Worm (Caenorhabditis elegans) whole organism, L1 larva: ENCODE results near the gene Y116A8C.38.

Experiments
- C16A3.4 ChIP-seq: fragments of 150-350 bp; optimal IDR thresholded peaks from 2 replicates; lab custom pipeline; 2014; ENCODE audit warnings: missing biosample characterization, missing genetic modification characterization
- F16B12.6 ChIP-seq: fragments of 150-350 bp; optimal IDR thresholded peaks from 2 replicates; lab custom pipeline; 2014; ENCODE audit warnings: missing biosample characterization, missing genetic modification characterization
- alr-1 ChIP-seq: fragments of 200-800 bp; sonication (Bioruptor generic); optimal IDR thresholded peaks from 2 replicates; lab custom pipeline; 2018; ENCODE audit warnings: borderline replicate concordance, mild to moderate bottlenecking, missing genetic modification characterization, missing compliant biosample characterization
- aly-2 ChIP-seq: fragments of 150-350 bp; optimal IDR thresholded peaks from 2 replicates; lab custom pipeline; 2014; ENCODE audit warnings: missing biosample characterization, missing genetic modification characterization
- ama-1 ChIP-seq: fragments of 150-350 bp; optimal IDR thresholded peaks from 2 replicates; lab custom pipeline; 2014
- blmp-1 ChIP-seq: fragments of 150-350 bp; optimal IDR thresholded peaks from 2 replicates; lab custom pipeline; 2014; ENCODE audit warnings: missing biosample characterization, missing genetic modification characterization
- efl-1 ChIP-seq, 4 experiments: fragments of 150-350 bp; optimal IDR thresholded peaks in 3 of 4; peaks in 1 of 4; 1 replicate in 1 of 4; 2 replicates in 3 of 4; lab custom pipeline; 2014; ENCODE audit warnings: missing biosample characterization in 2 of 4, missing genetic modification characterization in 2 of 4, missing genetic modification reagents in 2 of 4
- efl-3 ChIP-seq: fragments of 200-800 bp; sonication (Bioruptor generic); optimal IDR thresholded peaks from 2 replicates; lab custom pipeline; 2018; ENCODE audit warnings: mild to moderate bottlenecking, missing genetic modification characterization, missing compliant biosample characterization
- egl-27 ChIP-seq, 2 experiments: fragments of 150-350 bp in 1 of 2; sonication (generic microtip); optimal IDR thresholded peaks; 3 replicates each; lab custom pipeline; 2017 to 2018; ENCODE audit warnings: missing biosample characterization in 2 of 2, missing genetic modification characterization in 2 of 2, missing genetic modification reagents in 2 of 2
- elt-2 ChIP-seq: sonication (generic microtip); optimal IDR thresholded peaks from 2 replicates; lab custom pipeline; 2016; ENCODE audit warnings: missing genetic modification characterization, mild to moderate bottlenecking, inconsistent platforms, missing compliant biosample characterization, missing genetic modification reagents
- fkh-10 ChIP-seq: sonication (generic microtip); optimal IDR thresholded peaks from 2 replicates; lab custom pipeline; 2017; ENCODE audit warnings: missing biosample characterization, missing genetic modification reagents, missing genetic modification characterization
- hlh-17 ChIP-seq: fragments of 200-800 bp; sonication (Bioruptor generic); optimal IDR thresholded peaks from 2 replicates; lab custom pipeline; 2018; ENCODE audit warnings: missing genetic modification characterization, mild to moderate bottlenecking, missing compliant biosample characterization, moderate library complexity, borderline replicate concordance
- irx-1 ChIP-seq: sonication (generic microtip); optimal IDR thresholded peaks from 2 replicates; lab custom pipeline; 2016; ENCODE audit warnings: missing genetic modification characterization, missing compliant biosample characterization
- jun-1 ChIP-seq: fragments of 150-350 bp; optimal IDR thresholded peaks from 2 replicates; lab custom pipeline; 2014; ENCODE audit warnings: missing biosample characterization, missing genetic modification reagents, missing genetic modification characterization
- lin-14 ChIP-seq: fragments of 200-800 bp; sonication (Bioruptor generic); optimal IDR thresholded peaks from 2 replicates; lab custom pipeline; 2018; ENCODE audit warnings: mild to moderate bottlenecking, missing genetic modification characterization, moderate library complexity, missing compliant biosample characterization
- lsy-2 ChIP-seq, 2 experiments: fragments of 150-350 bp; optimal IDR thresholded peaks; 2 replicates each; lab custom pipeline; 2014; ENCODE audit warnings: missing biosample characterization in 2 of 2, missing genetic modification characterization in 2 of 2
- mef-2 ChIP-seq: fragments of 150-350 bp; optimal IDR thresholded peaks from 2 replicates; lab custom pipeline; 2014; ENCODE audit warnings: missing biosample characterization, missing genetic modification characterization
- mep-1 ChIP-seq: fragments of 150-350 bp; optimal IDR thresholded peaks from 2 replicates; lab custom pipeline; 2014; ENCODE audit warnings: missing biosample characterization, missing genetic modification characterization
- nhr-11 ChIP-seq: fragments of 150-350 bp; optimal IDR thresholded peaks from 2 replicates; lab custom pipeline; 2014; ENCODE audit warnings: missing biosample characterization, missing genetic modification characterization
- nhr-12 ChIP-seq: sonication (generic microtip); optimal IDR thresholded peaks from 2 replicates; lab custom pipeline; 2017; ENCODE audit warnings: missing biosample characterization, missing genetic modification characterization
- nhr-20 ChIP-seq: sonication (generic microtip); optimal IDR thresholded peaks from 2 replicates; lab custom pipeline; 2016; ENCODE audit warnings: mild to moderate bottlenecking, missing genetic modification characterization, missing compliant biosample characterization
- nhr-28 ChIP-seq: fragments of 150-350 bp; optimal IDR thresholded peaks from 2 replicates; lab custom pipeline; 2014; ENCODE audit warnings: missing biosample characterization, missing genetic modification characterization
- nhr-47 ChIP-seq: sonication (generic microtip); optimal IDR thresholded peaks from 2 replicates; lab custom pipeline; 2016; ENCODE audit warnings: mild to moderate bottlenecking, missing genetic modification characterization, moderate library complexity, missing compliant biosample characterization
- nhr-71 ChIP-seq: sonication (generic microtip); optimal IDR thresholded peaks from 2 replicates; lab custom pipeline; 2016; ENCODE audit warnings: mild to moderate bottlenecking, missing genetic modification characterization, moderate library complexity, missing compliant biosample characterization
- nhr-90 ChIP-seq: sonication (generic microtip); optimal IDR thresholded peaks from 2 replicates; lab custom pipeline; 2016; ENCODE audit warnings: mild to moderate bottlenecking, missing genetic modification characterization, missing compliant biosample characterization; ENCODE audit not compliant: poor library complexity
- pag-3 ChIP-seq: sonication (generic microtip); optimal IDR thresholded peaks from 2 replicates; lab custom pipeline; 2017; ENCODE audit warnings: missing genetic modification characterization, mild to moderate bottlenecking, missing compliant biosample characterization, antibody characterized with exemption, borderline replicate concordance; ENCODE audit not compliant: insufficient read depth
- pax-3 ChIP-seq: fragments of 200-800 bp; sonication (Bioruptor generic); optimal IDR thresholded peaks from 2 replicates; lab custom pipeline; 2018; ENCODE audit warnings: mild to moderate bottlenecking, missing genetic modification characterization, moderate library complexity, missing compliant biosample characterization
- pqm-1 ChIP-seq: sonication (generic microtip); optimal IDR thresholded peaks from 3 replicates; lab custom pipeline; 2017; ENCODE audit warnings: missing biosample characterization, missing genetic modification characterization
- rnt-1 ChIP-seq: sonication (generic microtip); optimal IDR thresholded peaks from 2 replicates; lab custom pipeline; 2016; ENCODE audit warnings: mild to moderate bottlenecking, missing genetic modification characterization, moderate library complexity, missing compliant biosample characterization
- snpc-4 ChIP-seq: fragments of 150-350 bp; optimal IDR thresholded peaks from 2 replicates; lab custom pipeline; 2014; ENCODE audit warnings: missing biosample characterization, missing genetic modification characterization
- snu-23 ChIP-seq: sonication (generic microtip); optimal IDR thresholded peaks from 2 replicates; lab custom pipeline; 2016; ENCODE audit warnings: missing genetic modification characterization, missing compliant biosample characterization
- sox-4 ChIP-seq: sonication (generic microtip); optimal IDR thresholded peaks from 2 replicates; lab custom pipeline; 2016; ENCODE audit warnings: missing genetic modification characterization, missing compliant biosample characterization
- sup-37 ChIP-seq: fragments of 200-800 bp; sonication (Bioruptor generic); optimal IDR thresholded peaks from 2 replicates; lab custom pipeline; 2018; ENCODE audit warnings: mild to moderate bottlenecking, missing genetic modification characterization, missing compliant biosample characterization
- tlp-1 ChIP-seq: fragments of 150-350 bp; optimal IDR thresholded peaks from 2 replicates; lab custom pipeline; 2014; ENCODE audit warnings: missing biosample characterization, missing genetic modification characterization
- unc-130 ChIP-seq: fragments of 150-350 bp; optimal IDR thresholded peaks from 2 replicates; lab custom pipeline; 2017; ENCODE audit warnings: missing biosample characterization, missing genetic modification characterization, inconsistent platforms
- unc-30 ChIP-seq: sonication (generic microtip); optimal IDR thresholded peaks from 2 replicates; lab custom pipeline; 2017; ENCODE audit warnings: missing biosample characterization, missing genetic modification characterization
- unc-98 ChIP-seq: fragments of 200-800 bp; sonication (Bioruptor generic); IDR thresholded peaks from 2 replicates; pipeline ENCODE4 v1.3.6; 2022; ENCODE audit warnings: missing genetic modification characterization, missing compliant biosample characterization
- zip-4 ChIP-seq: fragments of 200-800 bp; sonication (Bioruptor generic); optimal IDR thresholded peaks from 2 replicates; lab custom pipeline; 2018; ENCODE audit warnings: mild to moderate bottlenecking, missing genetic modification characterization, moderate library complexity, missing compliant biosample characterization

Gene Y116A8C.38

ce11 chrIV:17174087-17174486 is 42.7 kb downstream of the Y116A8C.38 start:
- TF ChIP-seq rnt-1 (no peak), sox-4 (tag; lab: Kevin White, UChicago) (no peak), nhr-90 (peak; percentile 35), snpc-4 (tag; lab: Kevin White, UChicago) (no peak), lin-14 (no peak), elt-2 (peak; percentile 94), unc-130 (tag; lab: Kevin White, UChicago) (no peak), tlp-1 (tag; lab: Kevin White, UChicago) (no peak), C16A3.4 (tag; lab: Kevin White, UChicago) (no peak), egl-27 (tag; optimal IDR thresholded peaks at IDR 0.05; lab: Kevin White, UChicago) (no peak), jun-1 (peak; percentile 0)

- TF ChIP-seq zip-4 (no peak), jun-1 (no peak), efl-1 (optimal IDR thresholded peaks at IDR 0.05; lab: Kevin White, UChicago) (no peak), efl-1 (GFP tag; optimal IDR thresholded peaks at IDR 0.05 in 1 of 2; lab: Kevin White, UChicago) (peak in 1 of 2 experiments; percentile 68), unc-98 (GFP tag; lab: Robert Waterston, UW) (no peak), lsy-2 (tag; optimal IDR thresholded peaks at IDR 0.05; lab: Kevin White, UChicago) (no peak)
These were observed 43.6 kb downstream of the Y116A8C.38 start for ce11 chrIV:17174980-17175379.

ce11 chrIV:17176177-17176576 is 44.8 kb downstream of the Y116A8C.38 start, which contains the start of gene C52D10.3:
C52D10.3 (plus strand) TSS chrIV:17176477.
- no peak for TF ChIP-seq mef-2 (tag; lab: Kevin White, UChicago)
- TF ChIP-seq rnt-1 = no peak
- no peak for TF ChIP-seq snu-23 (GFP tag; lab: Kevin White, UChicago)
- TF ChIP-seq irx-1 (tag; lab: Kevin White, UChicago) = no peak
- TF ChIP-seq zip-4 = no peak
- no peak for TF ChIP-seq nhr-28 (tag; lab: Kevin White, UChicago)
- no peak for TF ChIP-seq lsy-2 (tag; optimal IDR thresholded peaks at IDR 0.05; lab: Kevin White, UChicago)
- TF ChIP-seq sox-4 (tag; lab: Kevin White, UChicago) = no peak
- TF ChIP-seq blmp-1 (tag; lab: Kevin White, UChicago) = no peak
- TF ChIP-seq nhr-20 (tag; lab: Kevin White, UChicago) = no peak
- TF ChIP-seq mep-1 (tag; lab: Kevin White, UChicago) = no peak
- no peak for TF ChIP-seq efl-3 (GFP tag; lab: Kevin White, UChicago)
- no peak for TF ChIP-seq pax-3 (tag; lab: Kevin White, UChicago)
- TF ChIP-seq ama-1 (lab: Kevin White, UChicago) = no peak
- TF ChIP-seq pag-3 (tag; lab: Kevin White, UChicago) = no peak

- no peak for TF ChIP-seq alr-1 (tag; lab: Kevin White, UChicago)
- TF ChIP-seq nhr-47 (tag; lab: Kevin White, UChicago) = no peak
- no peak for TF ChIP-seq unc-30
- TF ChIP-seq fkh-10 (GFP tag; lab: Kevin White, UChicago) = no peak
- TF ChIP-seq jun-1 = no peak
- TF ChIP-seq pag-3 (tag; lab: Kevin White, UChicago) = no peak
- no peak for TF ChIP-seq unc-130 (tag; lab: Kevin White, UChicago)
- no peak for TF ChIP-seq hlh-17
- TF ChIP-seq F16B12.6 (tag; lab: Kevin White, UChicago) = no peak
- no peak for TF ChIP-seq nhr-71 (tag; lab: Kevin White, UChicago)
- no peak for TF ChIP-seq sup-37
- peak; percentile 59 for TF ChIP-seq elt-2
- no peak for TF ChIP-seq nhr-11 (tag; lab: Kevin White, UChicago)
- TF ChIP-seq nhr-90 = no peak
- TF ChIP-seq nhr-12 = no peak
- peak; percentile 73 for TF ChIP-seq pqm-1
- no peak for TF ChIP-seq irx-1 (tag; lab: Kevin White, UChicago)
- no peak for TF ChIP-seq aly-2 (tag; lab: Kevin White, UChicago)
These were observed 47.7 kb downstream of the Y116A8C.38 start for ce11 chrIV:17179071-17179470.
